Worm (Caenorhabditis elegans) whole organism, L1 larva: Measurements from ENCODE around the gene F31B9.4.

Experiments used
- aly-2 ChIP-seq: fragments of 150-350 bp; optimal IDR thresholded peaks from 2 replicates; lab custom pipeline; 2014; ENCODE audit warnings: missing biosample characterization, missing genetic modification characterization
- efl-1 ChIP-seq, 4 experiments: fragments of 150-350 bp; optimal IDR thresholded peaks in 3 of 4; peaks in 1 of 4; 1 replicate in 1 of 4; 2 replicates in 3 of 4; lab custom pipeline; 2014; ENCODE audit warnings: missing biosample characterization in 2 of 4, missing genetic modification characterization in 2 of 4, missing genetic modification reagents in 2 of 4
- elt-2 ChIP-seq: sonication (generic microtip); optimal IDR thresholded peaks from 2 replicates; lab custom pipeline; 2016; ENCODE audit warnings: missing genetic modification characterization, mild to moderate bottlenecking, inconsistent platforms, missing compliant biosample characterization, missing genetic modification reagents
- irx-1 ChIP-seq: sonication (generic microtip); optimal IDR thresholded peaks from 2 replicates; lab custom pipeline; 2016; ENCODE audit warnings: missing genetic modification characterization, missing compliant biosample characterization
- nhr-76 ChIP-seq: sonication (generic microtip); optimal IDR thresholded peaks from 2 replicates; lab custom pipeline; 2017; ENCODE audit warnings: missing biosample characterization, missing genetic modification characterization
- unc-30 ChIP-seq: sonication (generic microtip); optimal IDR thresholded peaks from 2 replicates; lab custom pipeline; 2017; ENCODE audit warnings: missing biosample characterization, missing genetic modification characterization

ce11 chrX:15887495-15887894 is 29.4 kb downstream of the F31B9.4 start, which contains the start of gene F53H4.3:
- TF ChIP-seq unc-30 (tag; lab: Kevin White, UChicago), result no peak
- no peak for TF ChIP-seq irx-1
- TF ChIP-seq elt-2 (tag; lab: Kevin White, UChicago), result no peak
- TF ChIP-seq aly-2 (tag; lab: Kevin White, UChicago), result no peak
- TF ChIP-seq nhr-76, result no peak
- TF ChIP-seq efl-1 (optimal IDR thresholded peaks at IDR 0.05; lab: Kevin White, UChicago), result no peak
- TF ChIP-seq efl-1 (GFP tag; optimal IDR thresholded peaks at IDR 0.05 in 1 of 2; lab: Kevin White, UChicago), result no peak
